Worm (Caenorhabditis elegans): ENCODE data around the gene dod-22.

dod-22 gene

ce11 chrIV:12971994-12972520 lies 6.9 kb downstream of the dod-22 start:
- no peak for TF ChIP-seq tab-1 (GFP tag; IDR thresholded peaks at IDR 0.05)
- TF ChIP-seq ztf-23 (GFP tag; IDR thresholded peaks at IDR 0.05), result no peak
- TF ChIP-seq T22C8.4 (GFP tag; IDR thresholded peaks at IDR 0.05), result no peak
- no peak for TF ChIP-seq klf-2 (GFP tag; conservative IDR thresholded peaks at IDR 0.05)
- no peak for TF ChIP-seq ztf-29 (GFP tag; IDR thresholded peaks at IDR 0.05)
- TF ChIP-seq ref-1 (GFP tag; conservative IDR thresholded peaks at IDR 0.05), result no peak
- no peak for TF ChIP-seq flt-1 (GFP tag; IDR thresholded peaks at IDR 0.05)
- TF ChIP-seq cog-1 (tag; optimal IDR thresholded peaks at IDR 0.05), result no peak
- TF ChIP-seq med-1 (GFP tag; optimal IDR thresholded peaks at IDR 0.05; ENCODE audit: insufficient read depth), result no peak

ce11 chrIV:12972780-12973179 lies 7.6 kb downstream of the dod-22 start:
- TF ChIP-seq ztf-23 (GFP tag; IDR thresholded peaks at IDR 0.05), result no peak
- TF ChIP-seq flt-1 (GFP tag; IDR thresholded peaks at IDR 0.05), result no peak
- no peak for TF ChIP-seq med-1 (GFP tag; optimal IDR thresholded peaks at IDR 0.05; ENCODE audit: insufficient read depth)
- no peak for TF ChIP-seq cog-1 (tag; optimal IDR thresholded peaks at IDR 0.05)
- TF ChIP-seq klf-2 (GFP tag; conservative IDR thresholded peaks at IDR 0.05), result no peak
- TF ChIP-seq ztf-29 (GFP tag; IDR thresholded peaks at IDR 0.05), result no peak
- TF ChIP-seq ref-1 (GFP tag; conservative IDR thresholded peaks at IDR 0.05), result no peak
- TF ChIP-seq T22C8.4 (GFP tag; IDR thresholded peaks at IDR 0.05), result no peak
- no peak for TF ChIP-seq tab-1 (GFP tag; IDR thresholded peaks at IDR 0.05)

DNA sequence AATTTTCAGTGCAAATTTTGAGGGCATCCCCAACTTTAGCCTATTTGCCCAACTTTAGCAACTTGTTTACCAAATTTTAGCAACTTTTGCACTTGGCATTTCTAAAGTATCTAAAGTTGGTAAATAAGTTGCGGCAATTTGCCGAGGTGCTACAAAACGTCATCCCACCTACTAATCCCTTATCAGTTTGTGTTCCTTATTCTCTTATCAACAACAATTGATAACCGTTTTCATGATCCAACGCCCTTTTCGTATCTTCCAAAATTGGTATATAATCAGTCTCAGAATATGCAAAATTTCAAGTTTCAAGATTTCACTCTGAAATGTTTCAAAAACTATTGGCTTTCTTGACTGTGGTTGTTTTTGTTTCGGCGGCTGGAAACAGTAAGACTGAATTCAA lies 8.2 kb downstream of the dod-22 start, which contains the start of gene F55G11.4:
F55G11.4 (plus strand) TSS at position 289 of the 400 bp plus-strand sequence.
- TF ChIP-seq flt-1 (GFP tag; IDR thresholded peaks at IDR 0.05), result no peak
- TF ChIP-seq ref-1 (GFP tag; conservative IDR thresholded peaks at IDR 0.05), result no peak
- TF ChIP-seq tab-1 (GFP tag; IDR thresholded peaks at IDR 0.05), result no peak
- no peak for TF ChIP-seq T22C8.4 (GFP tag; IDR thresholded peaks at IDR 0.05)
- TF ChIP-seq med-1 (GFP tag; optimal IDR thresholded peaks at IDR 0.05; ENCODE audit: insufficient read depth), result no peak
- no peak for TF ChIP-seq ztf-23 (GFP tag; IDR thresholded peaks at IDR 0.05)
- TF ChIP-seq ztf-29 (GFP tag; IDR thresholded peaks at IDR 0.05), result no peak
- TF ChIP-seq cog-1 (tag; optimal IDR thresholded peaks at IDR 0.05), result no peak
- TF ChIP-seq klf-2 (GFP tag; conservative IDR thresholded peaks at IDR 0.05), result no peak

ce11 chrIV:12975981-12976380 lies 10.8 kb downstream of the dod-22 start, which contains the start of gene dod-17:
dod-17 (plus strand) TSS chrIV:12976303.
- TF ChIP-seq flt-1 (GFP tag; IDR thresholded peaks at IDR 0.05) (no peak), cog-1 (tag; optimal IDR thresholded peaks at IDR 0.05) (no peak), ztf-29 (GFP tag; IDR thresholded peaks at IDR 0.05) (no peak), tab-1 (GFP tag; IDR thresholded peaks at IDR 0.05) (no peak), ref-1 (GFP tag; conservative IDR thresholded peaks at IDR 0.05) (no peak), klf-2 (GFP tag; conservative IDR thresholded peaks at IDR 0.05) (no peak), ztf-23 (GFP tag; IDR thresholded peaks at IDR 0.05) (no peak), T22C8.4 (GFP tag; IDR thresholded peaks at IDR 0.05) (no peak), med-1 (GFP tag; optimal IDR thresholded peaks at IDR 0.05; ENCODE audit: insufficient read depth) (no peak)

DNA sequence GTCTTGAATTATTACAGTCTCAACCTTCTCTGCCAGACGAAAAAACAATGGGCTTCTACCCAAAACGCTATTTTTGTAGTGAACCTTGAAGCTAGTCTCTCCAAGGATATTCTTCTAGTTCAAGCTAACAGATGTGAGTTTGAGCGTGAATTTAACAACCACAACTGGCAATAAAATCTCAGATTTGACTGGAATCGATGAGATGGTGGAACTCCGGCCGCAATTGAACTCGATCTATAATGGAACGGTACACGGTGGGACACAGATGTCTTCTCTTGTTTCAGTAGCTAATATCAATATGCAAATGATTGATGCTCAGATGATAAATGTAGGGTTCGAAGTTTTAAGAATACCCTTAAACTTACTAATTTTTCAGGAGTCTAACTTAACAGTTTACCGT lies 12.5 kb downstream of the dod-22 start:
- TF ChIP-seq med-1 (GFP tag; optimal IDR thresholded peaks at IDR 0.05; ENCODE audit: insufficient read depth) (no peak), ztf-23 (GFP tag; IDR thresholded peaks at IDR 0.05) (no peak), ref-1 (GFP tag; conservative IDR thresholded peaks at IDR 0.05) (no peak), cog-1 (tag; optimal IDR thresholded peaks at IDR 0.05) (no peak)

- TF ChIP-seq cog-1 (tag; optimal IDR thresholded peaks at IDR 0.05) (no peak), flt-1 (GFP tag; IDR thresholded peaks at IDR 0.05) (no peak), ztf-23 (GFP tag; IDR thresholded peaks at IDR 0.05) (no peak), med-1 (GFP tag; optimal IDR thresholded peaks at IDR 0.05; ENCODE audit: insufficient read depth) (no peak)
These were observed 13.3 kb downstream of the dod-22 start, which contains the start of gene K10D11.2 for ce11 chrIV:12978307-12979036. K10D11.2 (plus strand) TSS chrIV:12978986.

ce11 chrIV:12985961-12986360 lies 20.8 kb downstream of the dod-22 start, which contains the start of gene K10D11.3:
K10D11.3 (minus strand) TSS chrIV:12986134.
- TF ChIP-seq klf-2 (GFP tag; conservative IDR thresholded peaks at IDR 0.05) (no peak), T22C8.4 (GFP tag; IDR thresholded peaks at IDR 0.05) (no peak)

DNA sequence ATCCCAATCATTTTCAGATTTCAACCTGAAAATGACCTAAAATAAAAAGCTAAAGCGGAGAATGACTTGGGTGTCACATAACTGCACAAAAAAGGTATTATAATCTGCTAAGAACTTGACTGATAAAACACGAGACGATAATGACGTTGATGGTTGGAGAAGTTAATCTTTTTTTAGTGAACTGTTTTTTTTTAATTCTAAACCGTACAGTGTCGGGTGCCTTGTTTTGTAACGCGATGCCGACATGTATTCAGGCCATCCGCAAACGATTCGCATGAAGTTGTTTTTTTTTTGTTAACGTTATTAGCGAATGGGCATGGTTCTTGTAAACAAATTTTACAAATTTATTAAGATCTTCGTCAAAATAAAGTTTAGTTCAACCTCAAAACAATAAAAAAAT lies 24.2 kb downstream of the dod-22 start, which contains the start of gene K10D11.6:
K10D11.6 (minus strand) TSS at position 101 of the 400 bp plus-strand sequence.
- TF ChIP-seq cog-1 (tag; optimal IDR thresholded peaks at IDR 0.05) (no peak), ztf-23 (GFP tag; IDR thresholded peaks at IDR 0.05) (no peak), med-1 (GFP tag; optimal IDR thresholded peaks at IDR 0.05; ENCODE audit: insufficient read depth) (no peak), flt-1 (GFP tag; IDR thresholded peaks at IDR 0.05) (no peak)

DNA sequence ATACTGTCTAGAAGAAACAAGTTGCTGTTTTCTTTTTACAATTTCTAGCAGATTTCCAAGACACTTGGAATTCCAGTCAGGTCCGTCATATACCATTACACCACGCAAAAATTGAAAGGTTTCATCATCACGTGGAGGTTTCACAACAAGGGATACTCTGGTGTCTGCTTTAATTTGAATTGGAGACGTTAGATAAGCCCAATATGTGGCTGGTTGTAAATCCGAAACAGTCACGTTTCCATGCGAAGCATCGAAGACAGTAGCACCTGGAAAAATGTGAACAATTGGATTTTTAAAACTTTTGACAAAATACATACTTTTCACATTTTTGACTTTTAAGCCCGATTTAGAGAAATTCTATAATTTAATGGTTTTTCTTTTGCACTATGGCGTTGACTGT lies 25.5 kb downstream of the dod-22 start:
- no peak for TF ChIP-seq ztf-29 (GFP tag; IDR thresholded peaks at IDR 0.05)
- no peak for TF ChIP-seq ztf-23 (GFP tag; IDR thresholded peaks at IDR 0.05)
- no peak for TF ChIP-seq tab-1 (GFP tag; IDR thresholded peaks at IDR 0.05)
- no peak for TF ChIP-seq med-1 (GFP tag; optimal IDR thresholded peaks at IDR 0.05; ENCODE audit: insufficient read depth)
- TF ChIP-seq cog-1 (tag; optimal IDR thresholded peaks at IDR 0.05), result no peak
- TF ChIP-seq T22C8.4 (GFP tag; IDR thresholded peaks at IDR 0.05), result no peak
- TF ChIP-seq klf-2 (GFP tag; conservative IDR thresholded peaks at IDR 0.05), result no peak
- no peak for TF ChIP-seq ref-1 (GFP tag; conservative IDR thresholded peaks at IDR 0.05)
- TF ChIP-seq flt-1 (GFP tag; IDR thresholded peaks at IDR 0.05), result no peak

- TF ChIP-seq flt-1 (GFP tag; IDR thresholded peaks at IDR 0.05), result no peak
- no peak for TF ChIP-seq T22C8.4 (GFP tag; IDR thresholded peaks at IDR 0.05)
These were observed 26.5 kb downstream of the dod-22 start, which contains the start of gene K10D11.5 for ce11 chrIV:12991629-12992028. K10D11.5 (minus strand) TSS chrIV:12991843.
